Worm (Caenorhabditis elegans) whole organism, early embryonic: ENCODE results near the gene R08C7.5.

ENCODE experiments used
- B0310.2 ChIP-seq: sonication (generic microtip); optimal IDR thresholded peaks from 2 replicates; lab custom pipeline; 2016; ENCODE audit warnings: mild to moderate bottlenecking, missing genetic modification characterization, missing compliant biosample characterization
- F13C5.2 ChIP-seq: sonication (generic microtip); optimal IDR thresholded peaks from 2 replicates; lab custom pipeline; 2017; ENCODE audit warnings: mild to moderate bottlenecking, missing genetic modification characterization, inconsistent platforms, missing compliant biosample characterization
- aly-1 ChIP-seq: sonication (generic microtip); optimal IDR thresholded peaks from 2 replicates; lab custom pipeline; 2016; ENCODE audit warnings: missing genetic modification characterization, missing compliant biosample characterization
- ama-1 ChIP-seq: fragments of 150-350 bp; optimal IDR thresholded peaks from 2 replicates; lab custom pipeline; 2014
- ceh-13 ChIP-seq: fragments of 200-800 bp; sonication (Bioruptor generic); optimal IDR thresholded peaks from 2 replicates; lab custom pipeline; 2018; ENCODE audit warnings: mild to moderate bottlenecking, missing genetic modification characterization, missing compliant biosample characterization
- ceh-36 ChIP-seq: sonication (generic microtip); optimal IDR thresholded peaks from 2 replicates; lab custom pipeline; 2016; ENCODE audit warnings: missing genetic modification characterization, inconsistent platforms, missing compliant biosample characterization
- ets-7 ChIP-seq: sonication (generic microtip); optimal IDR thresholded peaks from 2 replicates; lab custom pipeline; 2016; ENCODE audit warnings: missing genotype, missing genetic modification characterization, missing compliant biosample characterization
- flt-1 ChIP-seq: fragments of 200-800 bp; sonication (Bioruptor generic); IDR thresholded peaks from 2 replicates; pipeline ENCODE4 v1.3.6; 2022; ENCODE audit warnings: missing genetic modification characterization, missing compliant biosample characterization
- hmbx-1 ChIP-seq: sonication (generic microtip); optimal IDR thresholded peaks from 2 replicates; lab custom pipeline; 2016; ENCODE audit warnings: mild to moderate bottlenecking, missing genetic modification characterization, missing compliant biosample characterization
- hmg-4 ChIP-seq: fragments of 200-800 bp; sonication (Bioruptor generic); optimal IDR thresholded peaks from 2 replicates; lab custom pipeline; 2018; ENCODE audit warnings: mild to moderate bottlenecking, missing genetic modification characterization, missing compliant biosample characterization
- hnd-1 ChIP-seq: sonication (generic microtip); optimal IDR thresholded peaks from 2 replicates; lab custom pipeline; 2016; ENCODE audit warnings: missing genetic modification characterization, missing compliant biosample characterization
- pes-1 ChIP-seq: fragments of 200-800 bp; sonication (Bioruptor generic); IDR thresholded peaks from 2 replicates; pipeline ENCODE4 v1.3.6; 2022; ENCODE audit warnings: missing genetic modification reagents, missing genetic modification characterization, missing compliant biosample characterization
- scrt-1 ChIP-seq: fragments of 200-800 bp; sonication (Bioruptor generic); IDR thresholded peaks from 2 replicates; pipeline ENCODE4 v1.3.6; 2022; ENCODE audit warnings: missing genetic modification characterization, missing compliant biosample characterization
- sea-1 ChIP-seq: fragments of 200-800 bp; sonication (Bioruptor generic); conservative IDR thresholded peaks from 2 replicates; pipeline ENCODE4 v1.3.6; 2022; ENCODE audit warnings: missing genetic modification characterization, missing compliant biosample characterization
- tbx-11 ChIP-seq: fragments of 200-800 bp; sonication (Bioruptor generic); IDR thresholded peaks from 2 replicates; pipeline ENCODE4 v1.3.6; 2022; ENCODE audit warnings: missing genetic modification characterization, missing compliant biosample characterization
- tbx-37 ChIP-seq: fragments of 200-800 bp; sonication (Bioruptor generic); conservative IDR thresholded peaks from 2 replicates; pipeline ENCODE4 v1.3.6; 2022; ENCODE audit warnings: missing genetic modification reagents, missing genetic modification characterization, missing compliant biosample characterization
- tra-4 ChIP-seq: sonication (generic microtip); optimal IDR thresholded peaks from 2 replicates; lab custom pipeline; 2017; ENCODE audit warnings: missing genetic modification characterization, missing compliant biosample characterization

R08C7.5 gene

DNA sequence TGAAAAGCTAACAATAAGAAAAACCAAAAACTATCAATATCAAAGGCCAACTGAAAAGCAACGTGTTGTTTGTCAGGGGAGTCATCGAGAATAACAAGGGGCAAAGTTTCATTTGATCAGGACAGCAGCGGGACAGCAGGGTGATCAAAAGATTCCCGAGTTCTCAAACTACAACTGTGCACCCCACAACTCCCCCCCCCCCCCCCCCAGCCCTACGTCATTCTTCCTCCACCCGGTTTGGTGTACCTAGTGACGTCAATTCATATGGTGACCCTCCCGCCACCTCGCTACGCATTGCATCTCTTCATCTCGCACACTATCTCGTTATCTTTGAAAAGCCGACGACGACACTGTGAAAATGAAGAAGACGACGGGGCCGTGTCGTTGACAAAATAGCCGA lies 43.7 kb downstream of the R08C7.5 start:
- TF ChIP-seq ceh-13 (GFP tag; lab: Kevin White, UChicago) (no peak), hmg-4 (GFP tag; lab: Kevin White, UChicago) (no peak), aly-1 (tag; lab: Kevin White, UChicago) (no peak), B0310.2 (no peak), ama-1 (lab: Kevin White, UChicago) (no peak), tbx-37 (no peak), hmbx-1 (tag; lab: Kevin White, UChicago) (no peak), F13C5.2 (no peak), hnd-1 (no peak), ets-7 (no peak), pes-1 (GFP tag; lab: Robert Waterston, UW) (no peak), ceh-36 (tag; lab: Kevin White, UChicago) (no peak), tra-4 (tag; lab: Kevin White, UChicago) (no peak), flt-1 (no peak), tbx-11 (GFP tag; lab: Robert Waterston, UW) (no peak), scrt-1 (GFP tag; lab: Robert Waterston, UW) (no peak), sea-1 (no peak)

DNA sequence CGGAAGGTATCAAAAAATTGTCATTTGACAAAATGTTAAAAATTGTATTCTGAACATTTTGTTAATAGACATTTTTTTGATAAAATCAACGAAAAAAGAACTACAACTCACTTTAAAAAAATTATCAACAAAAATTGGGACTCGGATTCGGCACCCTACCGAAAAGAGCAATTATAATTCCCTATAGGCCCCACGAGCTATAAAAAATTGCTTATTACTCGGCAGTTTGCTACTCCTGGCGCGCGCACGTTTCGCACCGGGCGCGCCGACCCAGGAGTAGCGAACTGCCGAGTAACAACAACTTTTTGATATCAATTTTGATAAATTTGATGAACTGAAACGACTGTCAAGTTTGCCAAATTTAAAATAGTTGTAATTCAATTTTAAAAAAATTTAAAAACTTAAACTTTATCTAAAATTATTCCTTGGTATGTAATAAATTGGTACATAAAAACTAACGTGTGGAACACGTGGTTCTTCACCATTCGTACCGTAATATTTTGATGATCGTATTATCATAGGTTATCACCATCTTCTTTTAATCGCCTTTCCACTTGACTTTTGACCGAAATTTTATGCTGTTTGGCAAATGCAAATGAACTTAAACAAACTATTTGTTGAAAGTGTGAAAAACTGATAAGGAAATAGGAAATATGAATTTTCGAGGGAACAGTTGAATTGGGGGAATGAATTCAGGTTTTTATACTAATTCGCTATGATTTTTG lies 45.5 kb downstream of the R08C7.5 start:
- no peak for TF ChIP-seq hmg-4 (GFP tag; lab: Kevin White, UChicago)
- TF ChIP-seq ceh-13 (GFP tag; lab: Kevin White, UChicago): no peak
- no peak for TF ChIP-seq sea-1
- no peak for TF ChIP-seq ama-1 (lab: Kevin White, UChicago)
- TF ChIP-seq tra-4 (tag; lab: Kevin White, UChicago): no peak
- TF ChIP-seq F13C5.2: no peak
- TF ChIP-seq tbx-37: no peak
- no peak for TF ChIP-seq B0310.2
- TF ChIP-seq ceh-36 (tag; lab: Kevin White, UChicago): no peak
- no peak for TF ChIP-seq hmbx-1 (tag; lab: Kevin White, UChicago)
- TF ChIP-seq flt-1: no peak
- TF ChIP-seq hnd-1: no peak
- no peak for TF ChIP-seq aly-1 (tag; lab: Kevin White, UChicago)
- no peak for TF ChIP-seq ets-7
- TF ChIP-seq pes-1 (GFP tag; lab: Robert Waterston, UW): no peak

DNA sequence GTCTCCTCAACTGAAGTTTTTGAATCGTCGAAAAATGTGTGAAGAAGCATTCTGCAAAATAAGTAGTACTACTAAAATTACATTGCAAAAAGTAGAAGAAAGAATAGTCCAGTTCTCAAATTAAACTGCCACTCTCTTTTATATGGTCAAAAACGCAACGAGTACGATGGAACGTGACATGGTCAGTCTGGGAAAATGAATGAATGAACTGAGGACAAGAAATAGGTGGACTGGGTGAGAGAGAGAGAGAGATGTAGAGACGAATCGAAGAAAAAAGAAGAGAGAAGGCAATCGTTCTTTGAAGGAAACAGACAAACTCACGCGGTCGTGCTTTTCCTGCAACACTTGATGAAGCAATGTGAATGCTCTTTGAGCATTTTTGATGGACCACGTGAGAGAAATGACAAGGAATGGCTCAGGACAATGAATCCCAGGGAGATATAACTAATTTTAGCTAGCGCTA lies 47.0 kb downstream of the R08C7.5 start, which contains the start of gene M01H9.3:
M01H9.3 (minus strand) TSS at position 51 of the 463 bp plus-strand sequence.
- TF ChIP-seq B0310.2 (no peak), F13C5.2 (no peak), pes-1 (GFP tag; lab: Robert Waterston, UW) (no peak), ets-7 (no peak)

DNA sequence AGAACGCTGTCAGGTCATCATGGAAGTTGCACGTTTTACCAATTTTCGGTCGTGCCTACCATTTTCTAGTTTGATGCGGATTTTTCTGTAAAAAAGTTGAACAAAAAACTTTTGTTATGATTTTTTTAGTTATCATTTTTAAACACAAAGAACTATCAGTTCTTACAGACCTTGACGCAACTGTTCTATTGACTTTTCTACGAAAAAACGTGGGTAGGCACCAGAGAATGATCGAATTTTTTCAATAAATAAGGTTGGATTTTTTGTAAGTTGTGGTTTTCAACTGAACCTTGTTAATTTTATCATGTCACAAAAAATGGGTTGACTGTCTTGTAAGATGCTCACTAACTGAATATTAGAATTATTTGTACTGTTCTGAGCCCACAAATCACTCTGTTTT lies 48.6 kb downstream of the R08C7.5 start:
- TF ChIP-seq ceh-36 (tag; lab: Kevin White, UChicago) (no peak), hmg-4 (GFP tag; lab: Kevin White, UChicago) (no peak), aly-1 (tag; lab: Kevin White, UChicago) (no peak), ets-7 (no peak), F13C5.2 (no peak), B0310.2 (no peak), tra-4 (tag; lab: Kevin White, UChicago) (no peak), sea-1 (no peak), ceh-13 (GFP tag; lab: Kevin White, UChicago) (no peak), scrt-1 (GFP tag; lab: Robert Waterston, UW) (no peak), tbx-37 (no peak), hmbx-1 (tag; lab: Kevin White, UChicago) (no peak), tbx-11 (GFP tag; lab: Robert Waterston, UW) (no peak), flt-1 (no peak), hnd-1 (no peak), pes-1 (GFP tag; lab: Robert Waterston, UW) (no peak), ama-1 (lab: Kevin White, UChicago) (no peak)

ce11 chrIV:4480027-4480426 lies 50.0 kb downstream of the R08C7.5 start, which contains the start of gene M01H9.10:
Gene M01H9.10 (minus strand): TSS chrIV:4480127.
- TF ChIP-seq F13C5.2: no peak
- TF ChIP-seq hmbx-1 (tag; lab: Kevin White, UChicago): no peak
- no peak for TF ChIP-seq ceh-13 (GFP tag; lab: Kevin White, UChicago)
- no peak for TF ChIP-seq aly-1 (tag; lab: Kevin White, UChicago)
- TF ChIP-seq B0310.2: no peak
- no peak for TF ChIP-seq scrt-1 (GFP tag; lab: Robert Waterston, UW)
- TF ChIP-seq ets-7: no peak
- TF ChIP-seq hnd-1: no peak
- no peak for TF ChIP-seq flt-1
- no peak for TF ChIP-seq sea-1
- no peak for TF ChIP-seq pes-1 (GFP tag; lab: Robert Waterston, UW)
- no peak for TF ChIP-seq ama-1 (lab: Kevin White, UChicago)
- no peak for TF ChIP-seq tbx-11 (GFP tag; lab: Robert Waterston, UW)
- TF ChIP-seq hmg-4 (GFP tag; lab: Kevin White, UChicago): no peak
- no peak for TF ChIP-seq ceh-36 (tag; lab: Kevin White, UChicago)
- no peak for TF ChIP-seq tbx-37
- no peak for TF ChIP-seq tra-4 (tag; lab: Kevin White, UChicago)

DNA sequence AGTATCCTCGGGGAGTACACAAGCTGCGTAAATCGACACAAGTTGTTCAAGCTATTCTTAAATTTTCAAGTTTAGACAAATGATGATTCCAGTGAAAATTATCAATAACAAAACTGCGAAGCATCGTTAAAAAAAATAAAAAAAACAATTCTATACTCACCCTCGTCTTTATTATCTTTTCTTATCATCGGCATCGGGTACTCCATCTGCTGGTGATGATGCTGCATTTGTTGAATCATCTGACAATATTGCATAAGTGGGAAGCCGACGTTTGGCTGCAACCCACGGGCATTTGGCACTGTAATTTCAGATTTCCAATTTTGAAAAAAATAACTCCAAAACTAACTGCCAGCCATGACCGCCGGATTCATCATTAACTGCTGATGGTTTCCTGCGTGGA lies 51.3 kb downstream of the R08C7.5 start:
- TF ChIP-seq ceh-36 (tag; lab: Kevin White, UChicago) (no peak), hmg-4 (GFP tag; lab: Kevin White, UChicago) (no peak), tbx-11 (GFP tag; lab: Robert Waterston, UW) (no peak), sea-1 (no peak), pes-1 (GFP tag; lab: Robert Waterston, UW) (no peak), ets-7 (no peak)
